Worm (Caenorhabditis elegans): ENCODE results near the gene F38H4.5.
A peak's percentile ranks its signal among the peaks of the same experiment; 100 is the strongest.

Gene F38H4.5

DNA sequence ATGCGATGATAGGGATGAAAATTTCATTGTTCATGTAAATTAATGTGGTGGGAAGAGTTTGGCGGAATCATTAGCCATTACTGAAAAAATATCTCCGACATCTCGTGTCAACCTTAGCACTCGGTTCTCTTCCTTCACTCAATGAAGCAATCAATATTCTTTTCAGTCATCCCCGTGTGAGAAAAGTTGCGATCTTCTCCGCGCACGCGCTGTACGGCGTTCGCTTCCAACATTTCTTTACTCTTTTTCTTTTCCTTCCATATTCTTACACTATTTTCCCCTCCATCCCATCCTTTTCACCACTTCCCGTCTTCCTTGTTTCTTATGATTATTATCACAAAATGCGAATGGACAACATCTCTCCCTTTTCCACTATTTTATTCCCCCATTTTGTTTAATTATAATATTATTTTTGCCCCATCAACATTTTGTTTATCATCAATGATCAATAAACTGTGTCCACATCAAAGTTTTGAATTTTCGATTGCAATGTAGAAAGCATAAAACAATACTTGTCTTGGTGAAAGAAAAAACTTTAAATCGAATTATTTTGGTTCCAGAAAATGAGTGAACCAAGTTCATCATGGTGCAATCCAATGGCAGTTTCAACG lies 8.1 kb downstream of the F38H4.5 start, which contains the start of gene mob-1:
Gene mob-1, plus strand, starts transcription at position 561 of the 611 bp plus-strand sequence.
- TF ChIP-seq hlh-30 (tag; optimal IDR thresholded peaks at IDR 0.05; ENCODE audit: insufficient read depth) (peak; percentile 54), nhr-42 (GFP tag; IDR thresholded peaks at IDR 0.05) (no peak), nhr-77 (tag; optimal IDR thresholded peaks at IDR 0.05) (peak; percentile 7), hlh-11 (tag; optimal IDR thresholded peaks at IDR 0.05) (peak; percentile 7), Y105C5A.15 (GFP tag; IDR thresholded peaks at IDR 0.05) (no peak), F44E2.7 (GFP tag; IDR thresholded peaks at IDR 0.05) (no peak), rbr-2 (tag; optimal IDR thresholded peaks at IDR 0.05) (no peak), dmd-9 (GFP tag; IDR thresholded peaks at IDR 0.05) (no peak), nhr-102 (tag; optimal IDR thresholded peaks at IDR 0.05) (no peak), mes-2 (tag; optimal IDR thresholded peaks at IDR 0.05; ENCODE audit: poor library complexity, severe bottlenecking) (peak; percentile 29), daf-16 (GFP tag; optimal IDR thresholded peaks at IDR 0.05) (no peak), daf-16 (tag; optimal IDR thresholded peaks at IDR 0.05) (peak; percentile 43), dve-1 (tag; optimal IDR thresholded peaks at IDR 0.05; ENCODE audit: insufficient read depth) (peak; percentile 42), php-3 (GFP tag; IDR thresholded peaks at IDR 0.05) (no peak), ama-1 (optimal IDR thresholded peaks at IDR 0.05) (peak; percentile 54), pha-4 (GFP tag; IDR thresholded peaks at IDR 0.05) (no peak), pha-4 (tag; optimal IDR thresholded peaks at IDR 0.05) (no peak), daf-19 (GFP tag; conservative IDR thresholded peaks at IDR 0.05) (no peak), unc-39 (tag; optimal IDR thresholded peaks at IDR 0.05) (no peak), snpc-1.2 (GFP tag; IDR thresholded peaks at IDR 0.05) (0 out of 2 replicates have a peak, but pooled peaks have one; percentile 11), lin-29 (GFP tag; IDR thresholded peaks at IDR 0.05) (no peak), unc-62 (GFP tag; optimal IDR thresholded peaks at IDR 0.05 in 1 of 2) (no peak), unc-62 (tag; optimal IDR thresholded peaks at IDR 0.05) (no peak), aha-1 (tag) (peak; percentile 38), lin-38 (GFP tag; IDR thresholded peaks at IDR 0.05) (peak; percentile 39), fkh-10 (GFP tag; optimal IDR thresholded peaks at IDR 0.05) (no peak), lsy-2 (tag; optimal IDR thresholded peaks at IDR 0.05) (peak in 1 of 2 experiments; percentile 31), mdl-1 (tag; optimal IDR thresholded peaks at IDR 0.05) (peak in 1 of 2 experiments; percentile 34), lim-7 (GFP tag; IDR thresholded peaks at IDR 0.05) (0 out of 2 replicates have a peak, but pooled peaks have one; percentile 36), unc-130 (GFP tag; optimal IDR thresholded peaks at IDR 0.05) (no peak), sdz-12 (GFP tag; optimal IDR thresholded peaks at IDR 0.05) (no peak), nhr-10 (tag; optimal IDR thresholded peaks at IDR 0.05) (no peak), cey-2 (tag; optimal IDR thresholded peaks at IDR 0.05; ENCODE audit: borderline replicate concordance, insufficient read depth) (no peak), mxl-3 (GFP tag; optimal IDR thresholded peaks at IDR 0.05) (peak; percentile 66), tag-97 (GFP tag; IDR thresholded peaks at IDR 0.05) (no peak)

DNA sequence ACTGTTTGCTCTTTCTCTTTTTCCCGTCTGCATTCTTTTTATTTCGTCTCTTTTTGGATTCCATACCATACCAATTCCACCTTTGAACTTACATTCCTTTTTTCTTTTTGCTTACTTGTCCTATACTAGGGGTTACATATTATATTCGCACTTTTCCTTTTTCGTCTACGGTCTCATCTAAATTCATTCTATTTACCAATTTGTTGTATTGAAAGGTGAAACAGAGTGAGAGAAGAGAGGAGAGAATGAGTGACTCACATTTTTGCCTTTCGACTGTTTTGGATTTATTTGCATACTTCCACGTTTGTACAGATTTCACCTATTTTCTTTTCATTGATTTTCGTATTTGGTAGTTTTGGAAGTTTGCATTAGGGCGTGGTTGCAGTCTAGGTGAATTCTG lies 11.4 kb downstream of the F38H4.5 start:
- TF ChIP-seq nhr-6 (tag; optimal IDR thresholded peaks at IDR 0.05) (peak; percentile 86), F26F4.8 (GFP tag; conservative IDR thresholded peaks at IDR 0.05) (no peak), snpc-1.2 (GFP tag; IDR thresholded peaks at IDR 0.05) (no peak), mdt-29 (GFP tag; IDR thresholded peaks at IDR 0.05) (no peak), daf-16 (GFP tag; optimal IDR thresholded peaks at IDR 0.05) (no peak), daf-16 (tag; optimal IDR thresholded peaks at IDR 0.05) (peak; percentile 32), nhr-48 (tag; optimal IDR thresholded peaks at IDR 0.05) (no peak), dve-1 (tag; optimal IDR thresholded peaks at IDR 0.05; ENCODE audit: insufficient read depth) (peak; percentile 28), cey-2 (tag; optimal IDR thresholded peaks at IDR 0.05; ENCODE audit: borderline replicate concordance, insufficient read depth) (no peak), mes-2 (tag; optimal IDR thresholded peaks at IDR 0.05; ENCODE audit: poor library complexity, severe bottlenecking) (no peak), lin-39 (tag; optimal IDR thresholded peaks at IDR 0.05) (no peak), arid-1 (GFP tag; conservative IDR thresholded peaks at IDR 0.05) (no peak)

Data from whole organism, L4 larva.